Worm (Caenorhabditis elegans): Measurements from ENCODE around the gene cnnm-1.

Gene cnnm-1

DNA sequence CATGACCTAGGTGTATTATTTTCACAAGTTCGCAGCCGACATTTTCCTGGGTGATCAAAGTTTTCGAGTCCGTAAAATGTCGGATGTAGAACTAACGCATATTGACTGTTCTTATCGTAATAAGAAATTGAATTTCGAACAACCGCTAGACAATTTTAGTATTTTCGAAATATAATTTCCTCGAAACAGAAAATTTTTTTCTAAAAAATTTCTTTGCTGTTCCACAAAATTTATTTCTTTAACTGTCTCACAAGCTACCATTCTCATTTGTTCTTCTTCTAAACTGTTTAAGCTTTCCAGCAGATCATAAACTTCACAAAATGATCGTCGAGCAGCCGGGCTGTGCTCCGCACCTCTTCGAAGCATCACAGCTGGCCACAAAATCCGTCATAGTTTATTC lies 30.5 kb downstream of the cnnm-1 start, which contains the start of gene C52D10.3:
C52D10.3 (plus strand) TSS at position 301 of the 400 bp plus-strand sequence.
- TF ChIP-seq unc-62 (GFP tag; optimal IDR thresholded peaks at IDR 0.05) (no peak), zip-8 (tag; optimal IDR thresholded peaks at IDR 0.05) (no peak), sptf-1 (tag; optimal IDR thresholded peaks at IDR 0.05) (no peak), unc-39 (tag; optimal IDR thresholded peaks at IDR 0.05) (no peak), ztf-11 (tag; optimal IDR thresholded peaks at IDR 0.05) (no peak), ham-2 (GFP tag; optimal IDR thresholded peaks at IDR 0.05) (no peak), mep-1 (tag; optimal IDR thresholded peaks at IDR 0.05) (no peak), M03D4.4 (tag; optimal IDR thresholded peaks at IDR 0.05) (no peak), ceh-43 (GFP tag; optimal IDR thresholded peaks at IDR 0.05) (no peak), lsy-2 (tag; optimal IDR thresholded peaks at IDR 0.05) (no peak)

- TF ChIP-seq unc-39 (tag; optimal IDR thresholded peaks at IDR 0.05) (no peak), mls-2 (tag; optimal IDR thresholded peaks at IDR 0.05) (no peak), ztf-11 (tag; optimal IDR thresholded peaks at IDR 0.05) (no peak), cnd-1 (tag; optimal IDR thresholded peaks at IDR 0.05) (no peak), nhr-28 (tag; optimal IDR thresholded peaks at IDR 0.05) (no peak), nhr-237 (tag; optimal IDR thresholded peaks at IDR 0.05) (no peak), sem-2 (GFP tag; optimal IDR thresholded peaks at IDR 0.05) (no peak), tbx-8 (GFP tag; optimal IDR thresholded peaks at IDR 0.05) (no peak), drap-1 (GFP tag; optimal IDR thresholded peaks at IDR 0.05) (no peak), bed-3 (GFP tag; optimal IDR thresholded peaks at IDR 0.05) (no peak), ham-2 (GFP tag; optimal IDR thresholded peaks at IDR 0.05) (no peak), lsy-2 (tag; optimal IDR thresholded peaks at IDR 0.05) (no peak), snpc-4 (tag; optimal IDR thresholded peaks at IDR 0.05) (no peak), lin-32 (GFP tag; optimal IDR thresholded peaks at IDR 0.05) (no peak), unc-120 (tag; optimal IDR thresholded peaks at IDR 0.05; ENCODE audit: poor library complexity, severe bottlenecking) (no peak), nhr-12 (tag; optimal IDR thresholded peaks at IDR 0.05) (no peak), nhr-76 (tag; optimal IDR thresholded peaks at IDR 0.05) (no peak), zip-8 (tag; optimal IDR thresholded peaks at IDR 0.05) (no peak), ceh-43 (GFP tag; optimal IDR thresholded peaks at IDR 0.05) (no peak)
These were observed 31.7 kb downstream of the cnnm-1 start for ce11 chrIV:17174980-17175379.

DNA sequence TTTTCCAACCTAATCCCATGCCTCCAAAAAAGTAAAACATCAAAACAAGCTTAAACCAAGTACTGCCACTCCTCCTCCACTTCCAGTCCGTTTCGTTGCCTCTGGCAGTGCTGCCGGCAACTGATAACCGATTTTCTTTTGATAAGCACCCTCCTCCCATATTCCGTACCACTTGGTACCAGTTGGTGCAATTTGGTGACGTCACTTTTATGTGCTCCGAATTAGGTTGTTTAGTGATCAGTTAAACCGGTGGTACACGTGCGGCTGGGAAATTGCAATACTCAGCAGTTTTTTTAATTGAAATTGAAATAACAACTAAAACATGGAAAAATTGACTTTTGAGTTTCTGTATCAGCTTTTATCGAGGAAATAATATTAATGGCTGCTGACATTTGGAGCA lies 32.6 kb downstream of the cnnm-1 start:
- TF ChIP-seq nhr-2 (tag; optimal IDR thresholded peaks at IDR 0.05), result no peak
- no peak for TF ChIP-seq ceh-39 (tag; optimal IDR thresholded peaks at IDR 0.05)
- TF ChIP-seq nhr-237 (tag; optimal IDR thresholded peaks at IDR 0.05), result no peak
- no peak for TF ChIP-seq elt-1 (tag; optimal IDR thresholded peaks at IDR 0.05; ENCODE audit: borderline replicate concordance, insufficient read depth)
- TF ChIP-seq M03D4.4 (tag; optimal IDR thresholded peaks at IDR 0.05), result no peak
- no peak for TF ChIP-seq sem-2 (GFP tag; optimal IDR thresholded peaks at IDR 0.05)
- TF ChIP-seq lin-32 (GFP tag; optimal IDR thresholded peaks at IDR 0.05), result no peak
- TF ChIP-seq ztf-11 (tag; optimal IDR thresholded peaks at IDR 0.05), result no peak
- no peak for TF ChIP-seq cnd-1 (tag; optimal IDR thresholded peaks at IDR 0.05)
- no peak for TF ChIP-seq drap-1 (GFP tag; optimal IDR thresholded peaks at IDR 0.05)
- TF ChIP-seq nhr-28 (tag; optimal IDR thresholded peaks at IDR 0.05), result no peak
- no peak for TF ChIP-seq flh-1 (GFP tag; optimal IDR thresholded peaks at IDR 0.05)
- no peak for TF ChIP-seq tbx-8 (GFP tag; optimal IDR thresholded peaks at IDR 0.05)
- TF ChIP-seq sptf-1 (tag; optimal IDR thresholded peaks at IDR 0.05), result no peak
- TF ChIP-seq ham-2 (GFP tag; optimal IDR thresholded peaks at IDR 0.05), result no peak
- TF ChIP-seq mls-2 (tag; optimal IDR thresholded peaks at IDR 0.05), result no peak

ce11 chrIV:17171732-17172131 lies 34.9 kb downstream of the cnnm-1 start:
- TF ChIP-seq ceh-43 (GFP tag; optimal IDR thresholded peaks at IDR 0.05) (no peak), blmp-1 (tag; optimal IDR thresholded peaks at IDR 0.05) (no peak), nhr-237 (tag; optimal IDR thresholded peaks at IDR 0.05) (no peak), hlh-1 (tag; optimal IDR thresholded peaks at IDR 0.05) (no peak), lin-13 (tag; optimal IDR thresholded peaks at IDR 0.05) (no peak), nhr-28 (tag; optimal IDR thresholded peaks at IDR 0.05) (no peak), ham-2 (GFP tag; optimal IDR thresholded peaks at IDR 0.05) (no peak), mab-5 (tag; optimal IDR thresholded peaks at IDR 0.05) (no peak), elt-3 (tag; optimal IDR thresholded peaks at IDR 0.05) (no peak), elt-1 (tag; optimal IDR thresholded peaks at IDR 0.05; ENCODE audit: borderline replicate concordance, insufficient read depth) (no peak), lin-32 (GFP tag; optimal IDR thresholded peaks at IDR 0.05) (no peak), drap-1 (GFP tag; optimal IDR thresholded peaks at IDR 0.05) (no peak), mep-1 (tag; optimal IDR thresholded peaks at IDR 0.05) (no peak), ces-1 (GFP tag; optimal IDR thresholded peaks at IDR 0.05) (no peak)
